Worm (Caenorhabditis elegans): Measurements from ENCODE around the gene srj-1.

Gene srj-1

DNA sequence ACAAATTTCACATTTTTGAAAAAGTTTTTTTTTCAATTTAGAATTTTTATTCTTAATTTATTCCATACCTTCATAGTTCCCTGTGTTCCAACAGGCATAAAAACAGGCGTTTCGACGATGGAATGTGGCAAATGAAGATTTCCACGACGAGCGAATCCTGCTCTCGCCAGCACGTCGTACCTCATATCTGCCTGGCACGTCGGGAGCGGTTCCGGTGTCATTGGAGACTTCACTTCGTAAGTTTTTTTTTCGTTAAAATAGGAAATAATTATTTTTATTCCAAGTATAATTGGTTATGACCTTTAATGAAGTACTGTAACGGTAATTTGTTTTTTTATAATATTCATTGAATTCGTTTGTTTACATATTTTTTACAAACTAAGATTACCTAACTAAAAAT lies 5.7 kb downstream of the srj-1 start, which contains the start of gene tgt-1:
Gene tgt-1, minus strand, starts transcription at position 232 of the 400 bp plus-strand sequence.
- TF ChIP-seq nhr-25 (tag; optimal IDR thresholded peaks at IDR 0.05) (peak; percentile 9), nhr-11 (tag; optimal IDR thresholded peaks at IDR 0.05) (no peak), ztf-11 (tag; optimal IDR thresholded peaks at IDR 0.05) (no peak), Y55F3AM.14 (GFP tag; optimal IDR thresholded peaks at IDR 0.05) (no peak), unc-39 (tag; optimal IDR thresholded peaks at IDR 0.05) (no peak), lin-39 (tag; optimal IDR thresholded peaks at IDR 0.05) (no peak), skn-1 (tag; optimal IDR thresholded peaks at IDR 0.05) (no peak)

ce11 chrIV:11957074-11957473 lies 8.2 kb downstream of the srj-1 start:
- TF ChIP-seq nhr-6 (tag; optimal IDR thresholded peaks at IDR 0.05) (peak; percentile 17), nhr-77 (tag; optimal IDR thresholded peaks at IDR 0.05) (no peak), mbf-1 (tag; optimal IDR thresholded peaks at IDR 0.05) (no peak), nhr-23 (tag; optimal IDR thresholded peaks at IDR 0.05) (no peak), ceh-16 (tag; optimal IDR thresholded peaks at IDR 0.05) (no peak), lin-11 (tag; optimal IDR thresholded peaks at IDR 0.05) (no peak), unc-55 (GFP tag; optimal IDR thresholded peaks at IDR 0.05) (no peak), lin-13 (GFP tag; optimal IDR thresholded peaks at IDR 0.05) (no peak), sma-9 (GFP tag; optimal IDR thresholded peaks at IDR 0.05) (peak; percentile 45), sma-9 (tag; optimal IDR thresholded peaks at IDR 0.05) (no peak), C34F6.9 (tag; optimal IDR thresholded peaks at IDR 0.05) (peak; percentile 24), nhr-10 (tag; optimal IDR thresholded peaks at IDR 0.05) (no peak), snpc-4 (tag; optimal IDR thresholded peaks at IDR 0.05) (no peak), nhr-25 (tag; optimal IDR thresholded peaks at IDR 0.05) (no peak), nhr-11 (tag; optimal IDR thresholded peaks at IDR 0.05) (no peak), lsy-2 (tag; optimal IDR thresholded peaks at IDR 0.05) (no peak), ceh-82 (tag; optimal IDR thresholded peaks at IDR 0.05) (no peak), F13H6.1 (tag; optimal IDR thresholded peaks at IDR 0.05) (peak; percentile 45), fos-1 (tag; optimal IDR thresholded peaks at IDR 0.05) (no peak), mab-5 (tag; optimal IDR thresholded peaks at IDR 0.05) (no peak), peb-1 (tag; optimal IDR thresholded peaks at IDR 0.05) (no peak), ztf-1 (GFP tag; conservative IDR thresholded peaks at IDR 0.05) (no peak), nhr-237 (tag; optimal IDR thresholded peaks at IDR 0.05) (no peak), egl-27 (tag; optimal IDR thresholded peaks at IDR 0.05) (no peak), nhr-129 (tag; optimal IDR thresholded peaks at IDR 0.05) (peak; percentile 69), aly-2 (tag; optimal IDR thresholded peaks at IDR 0.05) (no peak), ama-1 (optimal IDR thresholded peaks at IDR 0.05) (no peak), unc-39 (tag; optimal IDR thresholded peaks at IDR 0.05) (no peak), lin-39 (tag; optimal IDR thresholded peaks at IDR 0.05) (no peak), R02D3.7 (tag; optimal IDR thresholded peaks at IDR 0.05) (no peak), elt-3 (tag; optimal IDR thresholded peaks at IDR 0.05) (no peak), skn-1 (tag; optimal IDR thresholded peaks at IDR 0.05) (no peak), mdl-1 (tag; optimal IDR thresholded peaks at IDR 0.05) (peak in 1 of 2 experiments; percentile 57), crh-2 (tag; optimal IDR thresholded peaks at IDR 0.05) (peak; percentile 30), sma-3 (GFP tag; optimal IDR thresholded peaks at IDR 0.05) (no peak), elt-1 (tag; optimal IDR thresholded peaks at IDR 0.05) (no peak), Y55F3AM.14 (GFP tag; optimal IDR thresholded peaks at IDR 0.05) (no peak), ztf-4 (tag; optimal IDR thresholded peaks at IDR 0.05) (no peak)

DNA sequence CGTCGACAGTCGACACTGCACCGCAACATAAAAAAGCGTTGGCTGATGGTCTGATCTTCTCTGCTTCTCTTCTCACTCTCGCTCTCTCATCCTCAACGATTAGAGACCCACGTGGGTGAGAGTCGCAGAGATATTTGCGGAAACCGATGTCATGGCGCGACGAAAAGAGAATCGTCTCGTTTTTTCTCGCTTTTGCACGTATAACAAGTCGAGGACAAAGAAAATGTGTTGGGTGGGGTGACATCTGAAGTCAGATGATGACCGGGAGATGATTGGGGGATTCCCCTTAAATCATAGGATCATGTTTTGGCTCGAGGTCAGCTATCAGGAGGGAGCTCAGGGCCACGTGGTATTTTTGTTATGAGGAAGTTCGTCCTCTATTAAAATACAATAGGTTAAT lies 8.8 kb downstream of the srj-1 start:
- TF ChIP-seq nhr-12 (tag; optimal IDR thresholded peaks at IDR 0.05) (no peak), F13H6.1 (tag; optimal IDR thresholded peaks at IDR 0.05) (peak; percentile 96), elt-3 (tag; optimal IDR thresholded peaks at IDR 0.05) (no peak), zag-1 (tag; optimal IDR thresholded peaks at IDR 0.05) (no peak), ztf-4 (tag; optimal IDR thresholded peaks at IDR 0.05) (peak; percentile 93), lsy-2 (tag; optimal IDR thresholded peaks at IDR 0.05) (peak in 1 of 2 experiments; percentile 82), nhr-129 (tag; optimal IDR thresholded peaks at IDR 0.05) (peak; percentile 97), nhr-10 (tag; optimal IDR thresholded peaks at IDR 0.05) (no peak), elt-1 (tag; optimal IDR thresholded peaks at IDR 0.05) (no peak), peb-1 (tag; optimal IDR thresholded peaks at IDR 0.05) (no peak), unc-55 (GFP tag; optimal IDR thresholded peaks at IDR 0.05) (no peak), R02D3.7 (tag; optimal IDR thresholded peaks at IDR 0.05) (no peak), skn-1 (tag; optimal IDR thresholded peaks at IDR 0.05) (no peak), ceh-16 (tag; optimal IDR thresholded peaks at IDR 0.05) (no peak), lin-11 (tag; optimal IDR thresholded peaks at IDR 0.05) (no peak), nhr-6 (tag; optimal IDR thresholded peaks at IDR 0.05) (peak; percentile 85), unc-62 (GFP tag; optimal IDR thresholded peaks at IDR 0.05) (no peak), crh-2 (tag; optimal IDR thresholded peaks at IDR 0.05) (peak; percentile 94), alr-1 (tag; optimal IDR thresholded peaks at IDR 0.05) (no peak), sma-9 (GFP tag; optimal IDR thresholded peaks at IDR 0.05) (peak; percentile 100), sma-9 (tag; optimal IDR thresholded peaks at IDR 0.05) (peak; percentile 17), mbf-1 (tag; optimal IDR thresholded peaks at IDR 0.05) (no peak), nhr-237 (tag; optimal IDR thresholded peaks at IDR 0.05) (no peak), C34F6.9 (tag; optimal IDR thresholded peaks at IDR 0.05) (peak; percentile 86), aly-2 (tag; optimal IDR thresholded peaks at IDR 0.05) (no peak), Y55F3AM.14 (GFP tag; optimal IDR thresholded peaks at IDR 0.05) (peak; percentile 67), fos-1 (tag; optimal IDR thresholded peaks at IDR 0.05) (peak; percentile 86), nhr-23 (tag; optimal IDR thresholded peaks at IDR 0.05) (no peak), mdl-1 (tag; optimal IDR thresholded peaks at IDR 0.05) (peak; percentile 99 to 100), ztf-1 (GFP tag; conservative IDR thresholded peaks at IDR 0.05) (no peak), nhr-25 (tag; optimal IDR thresholded peaks at IDR 0.05) (peak; percentile 98), nhr-21 (tag; optimal IDR thresholded peaks at IDR 0.05) (peak; percentile 97), ceh-82 (tag; optimal IDR thresholded peaks at IDR 0.05) (no peak), mab-5 (tag; optimal IDR thresholded peaks at IDR 0.05) (peak; percentile 74), unc-39 (tag; optimal IDR thresholded peaks at IDR 0.05) (no peak), sem-4 (tag; optimal IDR thresholded peaks at IDR 0.05) (peak; percentile 92), sma-3 (GFP tag; optimal IDR thresholded peaks at IDR 0.05) (peak; percentile 95), nhr-11 (tag; optimal IDR thresholded peaks at IDR 0.05) (no peak), ama-1 (optimal IDR thresholded peaks at IDR 0.05) (peak; percentile 37), ztf-11 (tag; optimal IDR thresholded peaks at IDR 0.05) (no peak)

Data from whole organism, L2 larva.